Worm (Caenorhabditis elegans) whole organism, L3 larva: ENCODE data around the gene M28.4.

Experiments
- ama-1 ChIP-seq: fragments of 150-350 bp; optimal IDR thresholded peaks from 2 replicates; lab custom pipeline; 2018
- ceh-28 ChIP-seq: fragments of 150-350 bp; optimal IDR thresholded peaks from 2 replicates; lab custom pipeline; 2014; ENCODE audit warnings: missing biosample characterization, missing genetic modification reagents, missing genetic modification characterization
- elt-2 ChIP-seq: sonication (generic microtip); optimal IDR thresholded peaks from 2 replicates; lab custom pipeline; 2016; ENCODE audit warnings: missing genetic modification reagents, mild to moderate bottlenecking, missing genetic modification characterization, missing compliant biosample characterization
- fkh-10 ChIP-seq: sonication (generic microtip); optimal IDR thresholded peaks from 2 replicates; lab custom pipeline; 2017; ENCODE audit warnings: missing biosample characterization, missing genetic modification reagents, missing genetic modification characterization
- lin-39 ChIP-seq: fragments of 150-350 bp; optimal IDR thresholded peaks from 2 replicates; lab custom pipeline; 2018; ENCODE audit warnings: missing biosample characterization, missing genetic modification reagents, missing genetic modification characterization
- nhr-11 ChIP-seq: fragments of 150-350 bp; optimal IDR thresholded peaks from 2 replicates; lab custom pipeline; 2014; ENCODE audit warnings: missing biosample characterization, missing genetic modification characterization
- nhr-237 ChIP-seq: fragments of 150-350 bp; optimal IDR thresholded peaks from 2 replicates; lab custom pipeline; 2014; ENCODE audit warnings: missing biosample characterization, missing genetic modification characterization
- pha-4 ChIP-seq: fragments of 150-350 bp; optimal IDR thresholded peaks from 2 replicates; lab custom pipeline; 2014; ENCODE audit warnings: missing biosample characterization, missing genetic modification reagents, missing genetic modification characterization
- skn-1 ChIP-seq: fragments of 150-350 bp; optimal IDR thresholded peaks from 2 replicates; lab custom pipeline; 2014; ENCODE audit warnings: missing biosample characterization, missing genetic modification characterization
- unc-39 ChIP-seq: sonication (generic microtip); optimal IDR thresholded peaks from 4 replicates; lab custom pipeline; 2017; ENCODE audit warnings: missing biosample characterization, missing genetic modification characterization
- unc-62 ChIP-seq: fragments of 150-350 bp; sonication (generic microtip); optimal IDR thresholded peaks from 4 replicates; lab custom pipeline; 2014; ENCODE audit warnings: missing biosample characterization, missing genetic modification reagents, missing genetic modification characterization

DNA sequence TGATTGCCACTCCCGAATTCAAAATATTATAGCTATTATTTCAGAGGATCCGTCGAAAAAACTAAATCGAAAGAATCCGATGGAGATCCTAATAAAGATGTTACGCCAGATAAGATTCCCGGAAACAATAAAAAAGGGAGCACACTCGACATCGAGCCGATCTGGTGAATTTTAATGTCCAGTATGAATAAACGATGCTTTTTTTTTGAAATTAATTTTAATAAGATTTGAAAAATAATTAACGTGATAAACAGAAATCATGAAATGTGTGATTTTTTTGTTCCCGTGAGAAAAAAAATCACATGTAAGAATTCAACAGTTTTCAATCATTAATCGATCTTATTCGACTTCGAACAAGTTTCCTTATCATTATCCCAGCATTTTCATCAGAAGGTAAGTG, 4.4 kb upstream of the M28.4 start, which contains the start of gene M28.9:
- TF ChIP-seq ama-1 (no peak), nhr-11 (tag; lab: Kevin White, UChicago) (no peak), elt-2 (no peak), lin-39 (no peak), fkh-10 (GFP tag; lab: Kevin White, UChicago) (no peak), skn-1 (tag; lab: Kevin White, UChicago) (no peak), unc-62 (GFP tag; lab: Kevin White, UChicago) (no peak), pha-4 (tag; lab: Kevin White, UChicago) (no peak), nhr-237 (tag; lab: Kevin White, UChicago) (no peak), unc-39 (tag; lab: Kevin White, UChicago) (no peak), ceh-28 (tag; lab: Kevin White, UChicago) (no peak)
